Fruit fly (Drosophila melanogaster) whole organism, embryonic: ENCODE measurements around the gene CG9288.
A peak's percentile ranks its signal among the peaks of the same experiment; 100 is the strongest.

Experiments used
- Ada2b ChIP-seq: fragments of 200-800 bp; sonication (Bioruptor generic); IDR thresholded peaks from 2 replicates; pipeline ENCODE4 v1.3.6; 2022; ENCODE audit warnings: missing biosample characterization, missing genetic modification characterization
- B-H2 ChIP-seq: fragments of 200-800 bp; sonication (Bioruptor generic); optimal IDR thresholded peaks from 2 replicates; lab custom pipeline; 2018; ENCODE audit warnings: missing biosample characterization, mild to moderate bottlenecking, missing genetic modification characterization
- Bdp1 ChIP-seq: fragments of 200-800 bp; sonication (Bioruptor generic); optimal IDR thresholded peaks from 3 replicates; lab custom pipeline; 2016; ENCODE audit warnings: missing biosample characterization, missing genetic modification characterization
- Blimp-1 ChIP-seq: fragments of 200-800 bp; sonication (Bioruptor generic); optimal IDR thresholded peaks from 3 replicates; lab custom pipeline; 2018; ENCODE audit warnings: missing biosample characterization, missing genetic modification characterization, mild to moderate bottlenecking, moderate library complexity, missing genetic modification reagents
- CG10209 ChIP-seq: fragments of 200-800 bp; sonication (Bioruptor generic); optimal IDR thresholded peaks from 3 replicates; lab custom pipeline; 2017; ENCODE audit warnings: missing biosample characterization, mild to moderate bottlenecking, missing genetic modification characterization, missing genetic modification reagents
- CG13287 ChIP-seq: fragments of 200-800 bp; sonication (Bioruptor generic); IDR thresholded peaks from 2 replicates; pipeline ENCODE4 v1.3.6; 2022; ENCODE audit warnings: missing biosample characterization, missing genetic modification characterization; ENCODE audit not compliant: partially characterized antibody
- CG13296 ChIP-seq: fragments of 200-800 bp; sonication (Bioruptor generic); optimal IDR thresholded peaks from 3 replicates; lab custom pipeline; 2018; ENCODE audit warnings: missing biosample characterization, mild to moderate bottlenecking, missing genetic modification characterization
- CG14860 ChIP-seq: fragments of 200-800 bp; sonication (Bioruptor generic); IDR thresholded peaks from 3 replicates; pipeline ENCODE4 v1.3.6; 2022; ENCODE audit warnings: missing biosample characterization, missing genetic modification characterization; ENCODE audit not compliant: partially characterized antibody
- CG15514 ChIP-seq: fragments of 200-800 bp; sonication (Bioruptor generic); optimal IDR thresholded peaks from 3 replicates; lab custom pipeline; 2017; ENCODE audit warnings: missing biosample characterization, missing genetic modification characterization, mild to moderate bottlenecking, moderate library complexity, missing genetic modification reagents
- CG15601 ChIP-seq: fragments of 200-800 bp; sonication (Bioruptor generic); optimal IDR thresholded peaks from 3 replicates; lab custom pipeline; 2019; ENCODE audit warnings: missing biosample characterization, mild to moderate bottlenecking, missing genetic modification characterization, moderate library complexity
- CG1602 ChIP-seq: fragments of 200-800 bp; sonication (Bioruptor generic); optimal IDR thresholded peaks from 3 replicates; lab custom pipeline; 2016; ENCODE audit warnings: missing biosample characterization, missing genetic modification characterization
- CG1603 ChIP-seq: fragments of 200-800 bp; sonication (Bioruptor generic); optimal IDR thresholded peaks from 2 replicates; lab custom pipeline; 2019; ENCODE audit warnings: missing biosample characterization, mild to moderate bottlenecking, missing genetic modification characterization, moderate library complexity
- CG17186 ChIP-seq: fragments of 200-800 bp; sonication (Bioruptor generic); optimal IDR thresholded peaks from 3 replicates; lab custom pipeline; 2017; ENCODE audit warnings: missing biosample characterization, missing genetic modification reagents, missing genetic modification characterization
- CG17829 ChIP-seq: fragments of 200-800 bp; optimal IDR thresholded peaks from 2 replicates; lab custom pipeline; 2019; ENCODE audit warnings: missing biosample characterization, mild to moderate bottlenecking, missing genetic modification characterization, moderate library complexity
- CG1792 ChIP-seq: fragments of 200-800 bp; sonication (Bioruptor generic); optimal IDR thresholded peaks from 2 replicates; lab custom pipeline; 2016; ENCODE audit warnings: missing biosample characterization, missing genetic modification characterization
- CG32767 ChIP-seq: fragments of 200-800 bp; sonication (Bioruptor generic); IDR thresholded peaks from 2 replicates; pipeline ENCODE4 v1.3.6; 2022; ENCODE audit warnings: missing biosample characterization, missing genetic modification characterization
- CG4707 ChIP-seq: fragments of 200-800 bp; sonication (Bioruptor generic); optimal IDR thresholded peaks from 2 replicates; lab custom pipeline; 2018; ENCODE audit warnings: missing biosample characterization, mild to moderate bottlenecking, missing genetic modification characterization, moderate library complexity
- CG7928 ChIP-seq: fragments of 200-800 bp; sonication (Bioruptor generic); optimal IDR thresholded peaks from 2 replicates; lab custom pipeline; 2017; ENCODE audit warnings: missing biosample characterization, mild to moderate bottlenecking, missing genetic modification characterization
- CG8089 ChIP-seq: fragments of 200-800 bp; sonication (Bioruptor generic); optimal IDR thresholded peaks from 3 replicates; lab custom pipeline; 2016; ENCODE audit warnings: missing biosample characterization, missing genetic modification characterization
- CG8281 ChIP-seq: fragments of 200-800 bp; sonication (Bioruptor generic); optimal IDR thresholded peaks from 2 replicates; lab custom pipeline; 2018; ENCODE audit warnings: missing biosample characterization, mild to moderate bottlenecking, missing genetic modification characterization, moderate library complexity
- CG8924 ChIP-seq: fragments of 200-800 bp; optimal IDR thresholded peaks from 3 replicates; lab custom pipeline; 2019; ENCODE audit warnings: missing biosample characterization, mild to moderate bottlenecking, missing genetic modification characterization, moderate library complexity
- CG9876 ChIP-seq: fragments of 200-800 bp; sonication (Bioruptor generic); optimal IDR thresholded peaks from 2 replicates; lab custom pipeline; 2016; ENCODE audit warnings: missing biosample characterization, missing genetic modification characterization
- CG9932 ChIP-seq: fragments of 200-800 bp; sonication (Bioruptor generic); IDR thresholded peaks from 2 replicates; pipeline ENCODE4 v1.3.6; 2022; ENCODE audit warnings: missing biosample characterization, missing genetic modification characterization
- CHES-1-like ChIP-seq: fragments of 200-800 bp; sonication (Bioruptor generic); optimal IDR thresholded peaks from 2 replicates; lab custom pipeline; 2016; ENCODE audit warnings: missing biosample characterization, missing genetic modification characterization
- CTCF ChIP-seq: fragments of 200-800 bp; sonication (Bioruptor generic); optimal IDR thresholded peaks from 2 replicates; lab custom pipeline; 2017; ENCODE audit warnings: missing biosample characterization, mild to moderate bottlenecking, missing genetic modification characterization, moderate library complexity
- CoRest ChIP-seq: fragments of 200-800 bp; sonication (Bioruptor generic); optimal IDR thresholded peaks from 3 replicates; lab custom pipeline; 2018; ENCODE audit warnings: missing biosample characterization, mild to moderate bottlenecking, missing genetic modification characterization, moderate library complexity
- Dip3 ChIP-seq: fragments of 200-800 bp; sonication (Bioruptor generic); optimal IDR thresholded peaks from 3 replicates; lab custom pipeline; 2016; ENCODE audit warnings: missing biosample characterization, missing genetic modification characterization
- Dll ChIP-seq: fragments of 200-800 bp; sonication (Bioruptor generic); IDR thresholded peaks from 4 replicates; pipeline ENCODE4 v1.3.6; 2022; ENCODE audit warnings: missing biosample characterization, missing genetic modification characterization; ENCODE audit not compliant: partially characterized antibody
- Doc2 ChIP-seq: fragments of 200-800 bp; sonication (Bioruptor generic); IDR thresholded peaks from 2 replicates; pipeline ENCODE4 v1.3.6; 2022; ENCODE audit warnings: missing biosample characterization, missing genetic modification characterization
- E2f1 ChIP-seq: fragments of 200-800 bp; sonication (Bioruptor generic); IDR thresholded peaks from 2 replicates; pipeline ENCODE4 v1.3.6; 2022; ENCODE audit warnings: missing biosample characterization, missing genetic modification characterization
- Hr39 ChIP-seq: fragments of >200 bp; optimal IDR thresholded peaks from 2 replicates; lab custom pipeline; 2017
- Mrtf ChIP-seq: fragments of 200-800 bp; sonication (Bioruptor generic); IDR thresholded peaks from 3 replicates; pipeline ENCODE4 v1.3.6; 2022; ENCODE audit warnings: missing biosample characterization, missing genetic modification characterization
- NC2β ChIP-seq: fragments of 200-800 bp; sonication (Bioruptor generic); optimal IDR thresholded peaks from 2 replicates; lab custom pipeline; 2016; ENCODE audit warnings: missing biosample characterization, missing genetic modification characterization
- ac ChIP-seq: fragments of 200-800 bp; sonication (Bioruptor generic); optimal IDR thresholded peaks from 3 replicates; lab custom pipeline; 2017; ENCODE audit warnings: missing biosample characterization, mild to moderate bottlenecking, missing genetic modification characterization
- bbx ChIP-seq: fragments of 200-800 bp; sonication (Bioruptor generic); IDR thresholded peaks from 2 replicates; pipeline ENCODE4 v1.3.6; 2022; ENCODE audit warnings: missing biosample characterization, missing genetic modification characterization; ENCODE audit not compliant: partially characterized antibody
- dm ChIP-seq: fragments of 200-800 bp; sonication (Bioruptor generic); optimal IDR thresholded peaks from 3 replicates; lab custom pipeline; 2016; ENCODE audit warnings: missing biosample characterization, missing genetic modification characterization
- gcm ChIP-seq: fragments of 200-800 bp; sonication (Bioruptor generic); optimal IDR thresholded peaks from 2 replicates; lab custom pipeline; 2019; ENCODE audit warnings: missing biosample characterization, mild to moderate bottlenecking, missing genetic modification characterization, moderate library complexity
- gcm2 ChIP-seq: fragments of 200-800 bp; sonication (Bioruptor generic); optimal IDR thresholded peaks from 2 replicates; lab custom pipeline; 2016; ENCODE audit warnings: missing biosample characterization, missing genetic modification characterization
- h ChIP-seq: fragments of >200 bp; optimal IDR thresholded peaks from 2 replicates; lab custom pipeline; 2017
- jumu ChIP-seq: fragments of 200-800 bp; sonication (Bioruptor generic); optimal IDR thresholded peaks from 3 replicates; lab custom pipeline; 2016; ENCODE audit warnings: missing biosample characterization, missing genetic modification characterization
- kah ChIP-seq: fragments of 200-800 bp; sonication (Bioruptor generic); optimal IDR thresholded peaks from 2 replicates; lab custom pipeline; 2018; ENCODE audit warnings: missing biosample characterization, mild to moderate bottlenecking, missing genetic modification characterization
- mld ChIP-seq: fragments of 200-800 bp; sonication (Bioruptor generic); IDR thresholded peaks from 3 replicates; pipeline ENCODE4 v1.3.6; 2022; ENCODE audit warnings: missing biosample characterization, missing genetic modification characterization; ENCODE audit not compliant: partially characterized antibody
- nom ChIP-seq: fragments of 200-800 bp; sonication (Bioruptor generic); optimal IDR thresholded peaks from 2 replicates; lab custom pipeline; 2017; ENCODE audit warnings: missing biosample characterization, missing genetic modification characterization, mild to moderate bottlenecking, moderate library complexity, missing genetic modification reagents
- odd ChIP-seq: fragments of 200-800 bp; sonication (Bioruptor generic); optimal IDR thresholded peaks from 2 replicates; lab custom pipeline; 2017; ENCODE audit warnings: missing biosample characterization, mild to moderate bottlenecking, missing genetic modification characterization
- psq ChIP-seq: fragments of 200-800 bp; sonication (Bioruptor generic); optimal IDR thresholded peaks from 2 replicates; lab custom pipeline; 2017; ENCODE audit warnings: missing biosample characterization, missing genetic modification characterization
- repo ChIP-seq: fragments of 200-800 bp; sonication (Bioruptor generic); optimal IDR thresholded peaks from 2 replicates; lab custom pipeline; 2016; ENCODE audit warnings: missing biosample characterization, missing genetic modification characterization
- row ChIP-seq: fragments of 200-800 bp; sonication (Bioruptor generic); IDR thresholded peaks from 3 replicates; pipeline ENCODE4 v1.3.6; 2022; ENCODE audit warnings: missing biosample characterization, missing genetic modification characterization
- tin ChIP-seq: fragments of 200-800 bp; sonication (Bioruptor generic); optimal IDR thresholded peaks from 3 replicates; lab custom pipeline; 2016; ENCODE audit warnings: missing biosample characterization, missing genetic modification characterization
- tna ChIP-seq: fragments of 200-800 bp; sonication (Bioruptor generic); IDR thresholded peaks from 2 replicates; pipeline ENCODE4 v1.3.6; 2022; ENCODE audit warnings: missing biosample characterization, missing genetic modification characterization; ENCODE audit not compliant: partially characterized antibody
- toy ChIP-seq: fragments of 200-800 bp; sonication (Bioruptor generic); IDR thresholded peaks from 2 replicates; pipeline ENCODE4 v1.3.6; 2022; ENCODE audit warnings: missing biosample characterization, missing genetic modification characterization
- tx ChIP-seq: fragments of 200-800 bp; sonication (Bioruptor generic); optimal IDR thresholded peaks from 2 replicates; lab custom pipeline; 2016; ENCODE audit warnings: missing biosample characterization, missing genetic modification characterization
- vnd ChIP-seq: fragments of 200-800 bp; sonication (Bioruptor generic); IDR thresholded peaks from 3 replicates; pipeline ENCODE4 v1.3.6; 2022; ENCODE audit warnings: missing biosample characterization, missing genetic modification characterization; ENCODE audit not compliant: partially characterized antibody
- zfh2 ChIP-seq: fragments of 200-800 bp; sonication (Bioruptor generic); optimal IDR thresholded peaks from 2 replicates; lab custom pipeline; 2016; ENCODE audit warnings: missing biosample characterization, missing genetic modification characterization

Gene CG9288

DNA sequence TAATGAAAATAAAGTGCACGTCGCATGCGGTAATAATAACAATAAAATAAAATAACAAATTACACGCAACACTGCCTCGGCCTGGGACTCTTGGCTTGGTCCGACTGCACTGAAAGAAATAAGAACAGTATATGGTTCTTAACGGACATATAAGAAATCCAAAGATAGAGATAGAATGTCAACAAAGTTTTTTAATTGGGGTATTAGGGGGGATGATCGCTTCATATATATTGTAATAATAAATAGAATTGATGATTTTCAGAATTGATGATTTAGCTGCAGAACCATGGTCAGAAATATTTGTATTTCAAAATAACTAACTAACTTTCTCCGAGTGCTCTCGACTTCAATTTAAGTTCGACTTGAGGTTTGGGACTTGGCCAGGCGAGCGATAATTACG is 16.6 kb downstream of the CG9288 start (continued):
- no peak for TF ChIP-seq Dll (GFP tag; lab: Robert Waterston, UW)
- TF ChIP-seq bbx, result no peak
- TF ChIP-seq kah (GFP tag; lab: Kevin White, UChicago), result no peak
- TF ChIP-seq Dip3 (GFP tag; lab: Kevin White, UChicago), result no peak
- TF ChIP-seq mld (GFP tag; lab: Robert Waterston, UW), result no peak
- no peak for TF ChIP-seq Doc2 (GFP tag; lab: Robert Waterston, UW)
- TF ChIP-seq CG15514 (GFP tag; lab: Kevin White, UChicago), result no peak
- no peak for TF ChIP-seq Bdp1
- TF ChIP-seq Blimp-1, result peak; percentile 59
- TF ChIP-seq CG8089, result no peak
- TF ChIP-seq Hr39, result no peak
- no peak for TF ChIP-seq h (lab: Kevin White, UChicago)
- no peak for TF ChIP-seq CG4707 (GFP tag; lab: Kevin White, UChicago)
- no peak for TF ChIP-seq CG13287 (GFP tag; lab: Robert Waterston, UW)
- TF ChIP-seq CHES-1-like (GFP tag; lab: Kevin White, UChicago), result no peak
- TF ChIP-seq tx (GFP tag; lab: Kevin White, UChicago), result no peak
- TF ChIP-seq CG17186 (GFP tag; lab: Kevin White, UChicago), result no peak
- no peak for TF ChIP-seq toy (GFP tag; lab: Robert Waterston, UW)
- TF ChIP-seq ac, result no peak
- no peak for TF ChIP-seq dm (GFP tag; lab: Kevin White, UChicago)
- TF ChIP-seq CG13296 (GFP tag; lab: Kevin White, UChicago), result no peak
- no peak for TF ChIP-seq tna (GFP tag; lab: Robert Waterston, UW)
- no peak for TF ChIP-seq NC2β (GFP tag; lab: Kevin White, UChicago)
- peak; percentile 34 for TF ChIP-seq CG8924 (tag; lab: Kevin White, UChicago)
- no peak for TF ChIP-seq tin (GFP tag; lab: Kevin White, UChicago)
- no peak for TF ChIP-seq gcm (GFP tag; lab: Kevin White, UChicago)
- no peak for TF ChIP-seq CG7928 (GFP tag; lab: Kevin White, UChicago)
- TF ChIP-seq jumu (GFP tag; lab: Kevin White, UChicago), result no peak
- no peak for TF ChIP-seq CTCF (GFP tag; lab: Kevin White, UChicago)
- no peak for TF ChIP-seq CG1792
- no peak for TF ChIP-seq repo (GFP tag; lab: Kevin White, UChicago)
- TF ChIP-seq Ada2b, result no peak
- TF ChIP-seq vnd (GFP tag; lab: Robert Waterston, UW), result no peak
- TF ChIP-seq zfh2 (GFP tag; lab: Kevin White, UChicago), result no peak
- peak; percentile 26; the same call in 1 of the 3 replicates for TF ChIP-seq row
- TF ChIP-seq CoRest (tag; lab: Kevin White, UChicago), result peak; percentile 28
- peak; percentile 67 for TF ChIP-seq CG15601 (tag; lab: Kevin White, UChicago)
- TF ChIP-seq nom (GFP tag; lab: Kevin White, UChicago), result no peak
- TF ChIP-seq Mrtf (GFP tag; lab: Robert Waterston, UW), result no peak
- no peak for TF ChIP-seq CG1603 (tag; lab: Kevin White, UChicago)
- TF ChIP-seq CG17829 (tag; lab: Kevin White, UChicago), result peak; percentile 66
- no peak for TF ChIP-seq CG14860 (GFP tag; lab: Robert Waterston, UW)
- TF ChIP-seq odd (GFP tag; lab: Kevin White, UChicago), result no peak
- no peak for TF ChIP-seq gcm2
- no peak for TF ChIP-seq CG8281 (tag; lab: Kevin White, UChicago)
- no peak for TF ChIP-seq CG10209 (GFP tag; lab: Kevin White, UChicago)
- TF ChIP-seq CG9876 (GFP tag; lab: Kevin White, UChicago), result no peak
- no peak for TF ChIP-seq E2f1
- TF ChIP-seq CG9932 (GFP tag; lab: Robert Waterston, UW), result no peak
- no peak for TF ChIP-seq CG32767 (GFP tag; lab: Robert Waterston, UW)
- TF ChIP-seq CG1602 (GFP tag; lab: Kevin White, UChicago), result peak; percentile 15
- no peak for TF ChIP-seq psq (GFP tag; lab: Kevin White, UChicago)
- no peak for TF ChIP-seq B-H2 (GFP tag; lab: Kevin White, UChicago)
